Worm (Caenorhabditis elegans): ENCODE data around the gene C26B2.2.

- TF ChIP-seq egl-27 (tag; optimal IDR thresholded peaks at IDR 0.05) (no peak), fkh-10 (GFP tag; optimal IDR thresholded peaks at IDR 0.05) (no peak)
Observed at ce11 chrIV:8066598-8066997, 44.7 kb upstream of the C26B2.2 start.
